Worm (Caenorhabditis elegans) whole organism, midembryonic: Measurements from ENCODE around the gene eif-3.B.

Source experiments
- T22C8.4 ChIP-seq: fragments of 200-800 bp; sonication (Bioruptor generic); IDR thresholded peaks from 2 replicates; pipeline ENCODE4 v1.3.6; 2022; ENCODE audit warnings: missing genetic modification characterization, missing compliant biosample characterization
- cog-1 ChIP-seq: sonication (generic microtip); optimal IDR thresholded peaks from 2 replicates; lab custom pipeline; 2016; ENCODE audit warnings: missing genetic modification characterization, missing compliant biosample characterization
- flt-1 ChIP-seq: fragments of 200-800 bp; sonication (Bioruptor generic); IDR thresholded peaks from 2 replicates; pipeline ENCODE4 v1.3.6; 2022; ENCODE audit warnings: missing genetic modification characterization, missing compliant biosample characterization
- klf-2 ChIP-seq: fragments of 200-800 bp; sonication (Bioruptor generic); conservative IDR thresholded peaks from 2 replicates; pipeline ENCODE4 v1.3.6; 2022; ENCODE audit warnings: missing genetic modification reagents, missing genetic modification characterization, missing compliant biosample characterization
- med-1 ChIP-seq: sonication (generic microtip); optimal IDR thresholded peaks from 2 replicates; lab custom pipeline; 2017; ENCODE audit warnings: missing genetic modification characterization, mild to moderate bottlenecking, missing compliant biosample characterization, antibody characterized with exemption, missing genetic modification reagents; ENCODE audit not compliant: insufficient read depth
- ref-1 ChIP-seq: fragments of 200-800 bp; sonication (Bioruptor generic); conservative IDR thresholded peaks from 2 replicates; pipeline ENCODE4 v1.3.6; 2022; ENCODE audit warnings: missing genetic modification reagents, missing genetic modification characterization, missing compliant biosample characterization
- tab-1 ChIP-seq: fragments of 200-800 bp; sonication (Bioruptor generic); IDR thresholded peaks from 2 replicates; pipeline ENCODE4 v1.3.6; 2022; ENCODE audit warnings: missing genetic modification characterization, missing compliant biosample characterization
- ztf-23 ChIP-seq: fragments of 200-800 bp; sonication (Bioruptor generic); IDR thresholded peaks from 2 replicates; pipeline ENCODE4 v1.3.6; 2022; ENCODE audit warnings: missing genetic modification reagents, missing genetic modification characterization, missing compliant biosample characterization

DNA sequence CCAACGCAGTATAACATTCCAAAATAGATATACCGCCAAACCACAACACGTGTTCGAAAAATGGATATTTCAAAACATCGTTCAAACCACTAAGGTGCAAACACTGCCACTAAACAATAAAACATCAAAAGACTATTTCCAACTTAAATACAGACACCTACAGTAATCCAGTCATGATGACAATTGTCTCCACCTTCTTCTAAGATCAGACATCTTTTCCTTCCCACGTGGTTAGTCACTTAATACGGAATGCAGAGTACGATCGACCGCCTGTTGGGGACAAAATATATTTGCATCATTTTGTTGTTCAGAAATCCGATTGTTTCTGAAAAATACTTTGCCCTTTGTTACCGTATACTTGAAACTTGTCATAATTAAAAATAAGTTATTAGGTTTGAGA lies 46.0 kb downstream of the eif-3.B start:
- TF ChIP-seq ref-1 (GFP tag; lab: Robert Waterston, UW) = no peak
- TF ChIP-seq T22C8.4 (GFP tag; lab: Robert Waterston, UW) = no peak
- no peak for TF ChIP-seq ztf-23 (GFP tag; lab: Robert Waterston, UW)
- no peak for TF ChIP-seq cog-1
- no peak for TF ChIP-seq flt-1
- no peak for TF ChIP-seq klf-2 (GFP tag; lab: Robert Waterston, UW)
- no peak for TF ChIP-seq med-1 (GFP tag; lab: Kevin White, UChicago)
- no peak for TF ChIP-seq tab-1
